Worm (Caenorhabditis elegans) whole organism, mixed stage, embryonic: ENCODE results near the gene dod-20.

ENCODE experiments used
- bed-3 ChIP-seq: fragments of 200-800 bp; sonication (Bioruptor generic); optimal IDR thresholded peaks from 3 replicates; lab custom pipeline; 2018; ENCODE audit warnings: mild to moderate bottlenecking, missing genetic modification characterization, moderate library complexity, missing compliant biosample characterization
- blmp-1 ChIP-seq: fragments of 150-350 bp; optimal IDR thresholded peaks from 2 replicates; lab custom pipeline; 2014; ENCODE audit warnings: missing biosample characterization, missing genetic modification characterization
- ceh-39 ChIP-seq: fragments of 150-350 bp; optimal IDR thresholded peaks from 2 replicates; lab custom pipeline; 2014; ENCODE audit warnings: missing biosample characterization, missing genetic modification characterization
- ceh-43 ChIP-seq: fragments of 200-800 bp; sonication (Bioruptor generic); optimal IDR thresholded peaks from 2 replicates; lab custom pipeline; 2018; ENCODE audit warnings: mild to moderate bottlenecking, missing genetic modification characterization, moderate library complexity, missing compliant biosample characterization
- ceh-83 ChIP-seq: fragments of 200-800 bp; sonication (Bioruptor generic); optimal IDR thresholded peaks from 2 replicates; lab custom pipeline; 2018; ENCODE audit warnings: mild to moderate bottlenecking, missing genetic modification characterization, missing compliant biosample characterization
- ces-1 ChIP-seq: fragments of 150-350 bp; optimal IDR thresholded peaks from 2 replicates; lab custom pipeline; 2014; ENCODE audit warnings: missing biosample characterization, missing genetic modification reagents, missing genetic modification characterization
- cnd-1 ChIP-seq: fragments of 200-800 bp; sonication (Bioruptor generic); optimal IDR thresholded peaks from 2 replicates; lab custom pipeline; 2018; ENCODE audit warnings: mild to moderate bottlenecking, missing genetic modification characterization, missing compliant biosample characterization
- drap-1 ChIP-seq: fragments of 200-800 bp; sonication (Bioruptor generic); optimal IDR thresholded peaks from 3 replicates; lab custom pipeline; 2018; ENCODE audit warnings: mild to moderate bottlenecking, missing genetic modification characterization, missing compliant biosample characterization
- elt-1 ChIP-seq: sonication (generic microtip); optimal IDR thresholded peaks from 2 replicates; lab custom pipeline; 2017; ENCODE audit warnings: missing genetic modification characterization, mild to moderate bottlenecking, missing compliant biosample characterization, antibody characterized with exemption, moderate library complexity, borderline replicate concordance; ENCODE audit not compliant: insufficient read depth
- elt-3 ChIP-seq: fragments of 150-350 bp; optimal IDR thresholded peaks from 2 replicates; lab custom pipeline; 2014; ENCODE audit warnings: missing biosample characterization, missing genetic modification characterization
- flh-1 ChIP-seq: fragments of 200-800 bp; sonication (Bioruptor generic); optimal IDR thresholded peaks from 2 replicates; lab custom pipeline; 2018; ENCODE audit warnings: mild to moderate bottlenecking, missing genetic modification characterization, moderate library complexity, missing compliant biosample characterization
- ham-2 ChIP-seq: fragments of 200-800 bp; sonication (Bioruptor generic); optimal IDR thresholded peaks from 2 replicates; lab custom pipeline; 2018; ENCODE audit warnings: mild to moderate bottlenecking, missing genetic modification characterization, missing compliant biosample characterization
- hlh-1 ChIP-seq: fragments of 150-350 bp; optimal IDR thresholded peaks from 2 replicates; lab custom pipeline; 2014; ENCODE audit warnings: missing biosample characterization, missing genetic modification reagents, missing genetic modification characterization
- lin-13 ChIP-seq: fragments of 150-350 bp; optimal IDR thresholded peaks from 2 replicates; lab custom pipeline; 2014; ENCODE audit warnings: missing biosample characterization, missing genetic modification characterization
- lin-32 ChIP-seq: fragments of 200-800 bp; sonication (Bioruptor generic); optimal IDR thresholded peaks from 2 replicates; lab custom pipeline; 2018; ENCODE audit warnings: mild to moderate bottlenecking, missing genetic modification characterization, missing compliant biosample characterization
- lsy-2 ChIP-seq: fragments of 150-350 bp; optimal IDR thresholded peaks from 2 replicates; lab custom pipeline; 2014; ENCODE audit warnings: missing biosample characterization, missing genetic modification characterization
- mab-5 ChIP-seq: fragments of 150-350 bp; optimal IDR thresholded peaks from 2 replicates; lab custom pipeline; 2014; ENCODE audit warnings: missing biosample characterization, missing genetic modification characterization
- mep-1 ChIP-seq: fragments of 150-350 bp; optimal IDR thresholded peaks from 2 replicates; lab custom pipeline; 2017; ENCODE audit warnings: missing biosample characterization, missing genetic modification reagents, missing genetic modification characterization, inconsistent platforms
- mls-2 ChIP-seq: sonication (generic microtip); optimal IDR thresholded peaks from 2 replicates; lab custom pipeline; 2016; ENCODE audit warnings: mild to moderate bottlenecking, missing genetic modification characterization, moderate library complexity, missing compliant biosample characterization
- nhr-12 ChIP-seq: fragments of 150-350 bp; optimal IDR thresholded peaks from 2 replicates; lab custom pipeline; 2014; ENCODE audit warnings: missing biosample characterization, missing genetic modification characterization
- nhr-237 ChIP-seq: fragments of 150-350 bp; optimal IDR thresholded peaks from 2 replicates; lab custom pipeline; 2014; ENCODE audit warnings: missing biosample characterization, missing genetic modification characterization
- nhr-76 ChIP-seq: sonication (generic microtip); optimal IDR thresholded peaks from 2 replicates; lab custom pipeline; 2017; ENCODE audit warnings: missing biosample characterization, missing genetic modification characterization
- sem-2 ChIP-seq: fragments of 200-800 bp; sonication (Bioruptor generic); optimal IDR thresholded peaks from 2 replicates; lab custom pipeline; 2018; ENCODE audit warnings: mild to moderate bottlenecking, missing genetic modification characterization, missing compliant biosample characterization
- snpc-4 ChIP-seq: fragments of 150-350 bp; optimal IDR thresholded peaks from 2 replicates; lab custom pipeline; 2014; ENCODE audit warnings: missing biosample characterization, missing genetic modification characterization
- sptf-1 ChIP-seq: sonication (generic microtip); optimal IDR thresholded peaks from 2 replicates; lab custom pipeline; 2017; ENCODE audit warnings: mild to moderate bottlenecking, missing genetic modification characterization, moderate library complexity, missing compliant biosample characterization
- tbx-8 ChIP-seq: fragments of 200-800 bp; sonication (Bioruptor generic); optimal IDR thresholded peaks from 2 replicates; lab custom pipeline; 2018; ENCODE audit warnings: mild to moderate bottlenecking, missing genetic modification characterization, moderate library complexity, missing compliant biosample characterization
- unc-39 ChIP-seq: fragments of 150-350 bp; optimal IDR thresholded peaks from 2 replicates; lab custom pipeline; 2014; ENCODE audit warnings: missing biosample characterization, missing genetic modification characterization
- zip-8 ChIP-seq: fragments of 150-350 bp; optimal IDR thresholded peaks from 2 replicates; lab custom pipeline; 2014; ENCODE audit warnings: missing biosample characterization, missing genetic modification characterization
- ztf-11 ChIP-seq: fragments of 150-350 bp; optimal IDR thresholded peaks from 2 replicates; lab custom pipeline; 2014; ENCODE audit warnings: missing biosample characterization, missing genetic modification characterization

dod-20 gene

DNA sequence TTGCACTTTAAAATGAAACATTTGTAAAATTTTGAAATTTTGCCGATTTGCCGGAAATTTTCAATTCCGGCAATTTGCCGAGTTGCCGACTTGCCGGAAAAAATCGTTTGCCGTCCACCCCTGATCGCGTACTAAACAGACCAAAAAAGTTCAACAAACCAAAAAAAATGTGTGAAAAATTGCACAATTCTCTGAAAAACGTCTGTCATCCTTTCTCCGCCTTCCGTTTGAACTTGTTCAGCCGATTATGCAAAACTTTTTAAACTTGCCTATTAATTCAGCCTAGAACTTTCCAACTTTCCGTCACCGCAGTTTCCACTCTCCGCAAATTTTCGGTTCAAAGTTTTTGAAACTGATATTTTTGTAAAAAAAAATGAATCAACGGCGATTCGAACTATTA lies 1.9 kb downstream of the dod-20 start, which contains the start of gene B0554.5:
Gene B0554.5 (plus strand): TSS at position 301 of the 400 bp plus-strand sequence.
- no peak for TF ChIP-seq ham-2 (GFP tag; lab: Kevin White, UChicago)
- TF ChIP-seq ztf-11 (tag; lab: Kevin White, UChicago) = no peak
- TF ChIP-seq mab-5 = no peak
- TF ChIP-seq sem-2 = no peak
- no peak for TF ChIP-seq zip-8 (tag; lab: Kevin White, UChicago)
- no peak for TF ChIP-seq hlh-1 (tag; lab: Kevin White, UChicago)
- TF ChIP-seq tbx-8 (GFP tag; lab: Kevin White, UChicago) = no peak
- TF ChIP-seq unc-39 = no peak
- no peak for TF ChIP-seq ceh-43 (GFP tag; lab: Kevin White, UChicago)
- no peak for TF ChIP-seq bed-3 (GFP tag; lab: Kevin White, UChicago)
- TF ChIP-seq lin-32 (GFP tag; lab: Kevin White, UChicago) = no peak
- no peak for TF ChIP-seq nhr-237 (tag; lab: Kevin White, UChicago)

DNA sequence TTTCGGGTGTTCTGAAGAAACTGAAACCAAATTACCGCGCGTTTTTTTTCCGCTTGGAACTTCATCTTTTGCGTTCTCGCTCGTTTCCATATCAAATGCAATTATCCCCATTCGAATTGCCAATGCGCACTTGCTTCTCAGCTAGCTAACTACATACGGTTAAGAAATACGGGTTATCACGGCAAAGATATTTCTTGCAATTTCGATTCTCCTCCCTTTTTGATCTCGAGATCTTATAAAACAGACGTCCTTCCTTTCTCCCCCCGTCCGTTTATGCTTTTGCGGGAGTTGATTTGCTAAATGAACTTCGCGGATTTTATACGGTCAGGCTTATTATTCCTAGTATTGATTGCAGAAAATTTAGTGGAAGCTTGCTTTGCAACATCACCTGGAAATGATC lies 6.6 kb downstream of the dod-20 start, which contains the start of gene B0554.4:
Gene B0554.4 (plus strand): TSS at position 301 of the 400 bp plus-strand sequence.
- no peak for TF ChIP-seq nhr-237 (tag; lab: Kevin White, UChicago)
- TF ChIP-seq ceh-43 (GFP tag; lab: Kevin White, UChicago) = no peak
- no peak for TF ChIP-seq snpc-4 (tag; lab: Kevin White, UChicago)
- TF ChIP-seq ztf-11 (tag; lab: Kevin White, UChicago) = no peak
- no peak for TF ChIP-seq unc-39
- TF ChIP-seq mls-2 (tag; lab: Kevin White, UChicago) = no peak
- TF ChIP-seq, all 35 proteins: peak for 0

DNA sequence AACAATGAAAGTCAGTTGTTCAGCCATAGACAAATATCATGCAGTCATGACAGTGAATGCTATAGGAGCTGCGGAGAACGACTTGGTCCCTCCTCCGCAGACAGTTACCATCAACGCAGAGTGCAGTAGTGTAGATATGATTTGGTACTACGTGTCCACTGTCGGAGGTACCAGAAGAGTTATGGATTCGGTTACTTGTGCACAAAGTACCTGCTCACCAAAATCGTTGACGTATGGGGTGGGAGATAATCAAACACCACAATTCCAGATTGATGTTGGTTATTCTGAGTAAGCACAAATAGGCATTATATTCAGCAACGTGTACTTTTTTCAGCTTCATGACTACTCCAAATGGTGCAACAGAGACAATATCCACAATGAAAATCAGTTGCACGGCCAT lies 10.8 kb downstream of the dod-20 start:
- TF ChIP-seq ces-1 (GFP tag; lab: Kevin White, UChicago) (no peak), bed-3 (GFP tag; lab: Kevin White, UChicago) (no peak), sem-2 (no peak)

DNA sequence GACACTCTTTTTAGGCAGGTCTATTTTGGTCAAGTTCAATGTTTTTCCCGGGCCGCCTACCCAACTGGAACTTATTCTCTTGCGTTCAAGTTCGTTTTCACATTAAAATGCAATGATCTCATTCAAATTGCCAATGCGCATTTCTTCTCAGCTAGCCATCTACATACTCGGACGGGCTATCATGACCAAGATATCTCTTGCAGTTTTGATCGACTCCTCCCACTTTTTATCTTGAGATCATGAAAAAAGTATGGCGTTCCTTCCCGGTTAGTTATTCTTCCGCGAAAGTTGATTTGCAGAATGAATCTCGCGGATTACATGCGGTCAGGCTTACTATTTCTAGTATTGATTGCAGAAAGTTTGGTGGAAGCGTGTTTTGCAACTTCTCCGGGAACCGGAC lies 11.7 kb downstream of the dod-20 start, which contains the start of gene B0554.2:
Gene B0554.2 (plus strand): TSS at position 301 of the 400 bp plus-strand sequence.
- no peak for TF ChIP-seq nhr-12 (tag; lab: Kevin White, UChicago)
- no peak for TF ChIP-seq zip-8 (tag; lab: Kevin White, UChicago)
- TF ChIP-seq sptf-1 = no peak
- TF ChIP-seq ham-2 (GFP tag; lab: Kevin White, UChicago) = no peak
- no peak for TF ChIP-seq bed-3 (GFP tag; lab: Kevin White, UChicago)
- TF ChIP-seq lsy-2 = no peak
- TF ChIP-seq hlh-1 (tag; lab: Kevin White, UChicago) = no peak
- TF ChIP-seq lin-13 = no peak
- no peak for TF ChIP-seq unc-39
- no peak for TF ChIP-seq blmp-1 (tag; lab: Kevin White, UChicago)

DNA sequence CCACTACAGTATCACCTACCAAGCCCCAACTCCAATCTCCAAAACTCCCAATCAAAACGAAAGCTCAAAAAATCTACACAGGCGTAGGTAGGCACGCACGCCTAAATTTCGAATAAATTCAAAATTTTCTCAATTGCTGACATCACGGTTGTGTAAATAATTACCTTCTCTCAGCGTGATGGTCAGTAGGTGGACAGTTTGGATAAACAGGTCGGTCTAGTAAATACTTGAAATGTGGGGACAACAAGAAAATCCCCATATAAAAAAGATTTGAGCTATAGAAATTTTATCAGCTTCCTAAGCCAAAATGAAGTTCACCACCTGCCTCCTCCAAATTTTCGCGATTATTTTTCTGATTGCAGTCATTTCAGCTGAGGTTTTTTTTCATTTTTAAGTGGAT lies 15.9 kb downstream of the dod-20 start, which contains the start of gene B0554.1:
Gene B0554.1 (plus strand): TSS at position 301 of the 400 bp plus-strand sequence.
- TF ChIP-seq sem-2 = no peak
- no peak for TF ChIP-seq hlh-1 (tag; lab: Kevin White, UChicago)
- no peak for TF ChIP-seq elt-3
- TF ChIP-seq ham-2 (GFP tag; lab: Kevin White, UChicago) = no peak
- no peak for TF ChIP-seq nhr-237 (tag; lab: Kevin White, UChicago)
- no peak for TF ChIP-seq ceh-39 (tag; lab: Kevin White, UChicago)
- no peak for TF ChIP-seq ceh-43 (GFP tag; lab: Kevin White, UChicago)
- no peak for TF ChIP-seq nhr-76 (tag; lab: Kevin White, UChicago)
- no peak for TF ChIP-seq cnd-1 (tag; lab: Kevin White, UChicago)

DNA sequence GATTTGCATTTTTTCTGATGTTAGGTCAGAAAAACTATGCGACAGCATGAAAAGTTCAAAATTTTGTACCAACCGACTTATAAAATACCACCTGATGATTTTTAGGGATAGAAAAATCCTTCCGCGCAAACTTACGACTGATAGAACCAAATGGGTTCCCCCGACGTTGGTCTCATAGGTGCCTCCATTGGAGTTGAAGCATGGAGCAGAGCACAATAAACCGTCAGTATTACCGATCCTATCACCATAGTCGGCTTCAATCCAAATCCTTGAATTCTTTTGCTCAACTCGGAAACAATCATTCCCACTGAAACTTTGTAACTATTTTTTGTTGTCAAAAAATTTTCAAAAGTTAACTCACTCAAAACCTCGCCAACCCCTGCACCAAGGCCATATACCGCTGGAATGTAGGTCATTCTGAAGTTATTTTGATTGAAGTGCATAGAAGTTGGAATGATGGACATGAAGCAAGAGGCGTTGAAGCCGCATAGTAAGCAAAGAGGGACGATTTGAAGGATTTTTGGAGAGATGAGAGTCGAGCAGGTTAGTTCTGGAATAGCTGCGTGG lies 17.0 kb downstream of the dod-20 start:
- TF ChIP-seq mep-1 (tag; lab: Kevin White, UChicago) (no peak), nhr-12 (tag; lab: Kevin White, UChicago) (no peak), ceh-83 (no peak), drap-1 (GFP tag; lab: Kevin White, UChicago) (no peak), bed-3 (GFP tag; lab: Kevin White, UChicago) (no peak), elt-1 (no peak), cnd-1 (tag; lab: Kevin White, UChicago) (no peak), flh-1 (no peak), sptf-1 (no peak), tbx-8 (GFP tag; lab: Kevin White, UChicago) (no peak), snpc-4 (tag; lab: Kevin White, UChicago) (no peak), nhr-76 (tag; lab: Kevin White, UChicago) (no peak), hlh-1 (tag; lab: Kevin White, UChicago) (no peak), zip-8 (tag; lab: Kevin White, UChicago) (no peak)
